Worm (Caenorhabditis elegans) whole organism, young adult: ENCODE measurements around the gene mig-14.
A peak's percentile ranks its signal among the peaks of the same experiment; 100 is the strongest.

ENCODE experiments used
- C06A6.2 ChIP-seq: fragments of 200-800 bp; sonication (Bioruptor generic); conservative IDR thresholded peaks from 2 replicates; pipeline ENCODE4 v1.3.6; 2022; ENCODE audit warnings: missing genetic modification characterization, missing compliant biosample characterization
- C17E4.6 ChIP-seq: fragments of 200-800 bp; sonication (Bioruptor generic); IDR thresholded peaks from 2 replicates; pipeline ENCODE4 v1.3.6; 2022; ENCODE audit warnings: missing genetic modification reagents, missing genetic modification characterization, missing compliant biosample characterization
- F10E7.11 ChIP-seq: sonication (generic microtip); optimal IDR thresholded peaks from 2 replicates; lab custom pipeline; 2017; ENCODE audit warnings: mild to moderate bottlenecking, missing genetic modification characterization, moderate library complexity, missing compliant biosample characterization
- F22D6.2 ChIP-seq: sonication (generic microtip); optimal IDR thresholded peaks from 2 replicates; lab custom pipeline; 2016; ENCODE audit warnings: mild to moderate bottlenecking, missing genetic modification characterization, missing compliant biosample characterization
- K11D2.4 ChIP-seq: fragments of 200-800 bp; sonication (Bioruptor generic); IDR thresholded peaks from 2 replicates; pipeline ENCODE4 v1.3.6; 2022; ENCODE audit warnings: missing genetic modification reagents, missing genetic modification characterization, missing compliant biosample characterization
- Y67H2A.10 ChIP-seq: fragments of 200-800 bp; sonication (Bioruptor generic); conservative IDR thresholded peaks from 2 replicates; pipeline ENCODE4 v1.3.6; 2022; ENCODE audit warnings: missing genetic modification reagents, missing genetic modification characterization, missing compliant biosample characterization
- Y79H2A.3 ChIP-seq: fragments of 200-800 bp; sonication (Bioruptor generic); conservative IDR thresholded peaks from 2 replicates; pipeline ENCODE4 v1.3.6; 2022; ENCODE audit warnings: missing genetic modification reagents, missing genetic modification characterization, missing compliant biosample characterization
- ZK185.1 ChIP-seq: sonication (generic microtip); optimal IDR thresholded peaks from 2 replicates; lab custom pipeline; 2016; ENCODE audit warnings: mild to moderate bottlenecking, missing genetic modification characterization, missing compliant biosample characterization; ENCODE audit not compliant: poor library complexity, severe bottlenecking
- ama-1 ChIP-seq, 3 experiments: fragments of 150-350 bp in 1 of 3; sonication (generic microtip) in 2 of 3; optimal IDR thresholded peaks; 2 replicates each; lab custom pipeline; 2014 to 2018; ENCODE audit warnings: missing biosample characterization in 2 of 3, missing genetic modification characterization in 2 of 3, missing genetic modification reagents in 2 of 3
- bed-1 ChIP-seq: fragments of 200-800 bp; sonication (Bioruptor generic); IDR thresholded peaks from 2 replicates; pipeline ENCODE4 v1.3.6; 2022; ENCODE audit warnings: missing genetic modification reagents, missing genetic modification characterization, missing compliant biosample characterization
- ceh-79 ChIP-seq: sonication (generic microtip); optimal IDR thresholded peaks from 2 replicates; lab custom pipeline; 2017; ENCODE audit warnings: mild to moderate bottlenecking, missing genetic modification characterization, missing compliant biosample characterization
- ceh-91 ChIP-seq: fragments of 200-800 bp; sonication (Bioruptor generic); IDR thresholded peaks from 2 replicates; pipeline ENCODE4 v1.3.6; 2022; ENCODE audit warnings: missing genetic modification reagents, missing genetic modification characterization, missing compliant biosample characterization
- chd-7 ChIP-seq: sonication (generic microtip); optimal IDR thresholded peaks from 2 replicates; lab custom pipeline; 2016; ENCODE audit warnings: mild to moderate bottlenecking, missing genetic modification characterization, moderate library complexity, missing compliant biosample characterization
- dox-1 ChIP-seq: fragments of 200-800 bp; sonication (Bioruptor generic); IDR thresholded peaks from 2 replicates; pipeline ENCODE4 v1.3.6; 2022; ENCODE audit warnings: missing genetic modification reagents, missing genetic modification characterization, missing compliant biosample characterization
- dpff-1 ChIP-seq: sonication (generic microtip); optimal IDR thresholded peaks from 2 replicates; lab custom pipeline; 2017; ENCODE audit warnings: mild to moderate bottlenecking, missing genetic modification characterization, missing compliant biosample characterization
- dpl-1 ChIP-seq: fragments of 150-350 bp; optimal IDR thresholded peaks from 2 replicates; lab custom pipeline; 2014; ENCODE audit warnings: missing biosample characterization, missing genetic modification reagents, missing genetic modification characterization
- efl-1 ChIP-seq: fragments of 150-350 bp; optimal IDR thresholded peaks from 2 replicates; lab custom pipeline; 2014; ENCODE audit warnings: missing biosample characterization, missing genetic modification reagents, missing genetic modification characterization
- egl-44 ChIP-seq: fragments of 200-800 bp; sonication (Bioruptor generic); IDR thresholded peaks from 2 replicates; pipeline ENCODE4 v1.3.6; 2022; ENCODE audit warnings: missing genetic modification reagents, missing genetic modification characterization, missing compliant biosample characterization
- him-1 ChIP-seq: sonication (generic microtip); optimal IDR thresholded peaks from 2 replicates; lab custom pipeline; 2016; ENCODE audit warnings: missing genotype, missing genetic modification reagents, missing genetic modification characterization, missing compliant biosample characterization
- let-526 ChIP-seq: fragments of 200-800 bp; sonication (Bioruptor generic); IDR thresholded peaks from 2 replicates; pipeline ENCODE4 v1.3.6; 2022; ENCODE audit warnings: missing genetic modification reagents, missing genetic modification characterization, missing compliant biosample characterization
- let-607 ChIP-seq, 2 experiments: fragments of 200-800 bp in 1 of 2; sonication (Bioruptor generic) in 1 of 2; sonication (generic microtip) in 1 of 2; optimal IDR thresholded peaks; 2 replicates each; lab custom pipeline; 2016 to 2018; ENCODE audit warnings: mild to moderate bottlenecking in 2 of 2, missing compliant biosample characterization in 2 of 2, missing genetic modification characterization in 2 of 2, moderate library complexity in 2 of 2, missing genotype in 1 of 2
- lin-26 ChIP-seq: fragments of 200-800 bp; sonication (Bioruptor generic); IDR thresholded peaks from 2 replicates; pipeline ENCODE4 v1.3.6; 2022; ENCODE audit warnings: missing genetic modification reagents, missing genetic modification characterization, missing compliant biosample characterization
- lin-40 ChIP-seq: sonication (generic microtip); optimal IDR thresholded peaks from 2 replicates; lab custom pipeline; 2016; ENCODE audit warnings: missing genetic modification characterization, mild to moderate bottlenecking, missing compliant biosample characterization, missing genotype, missing genetic modification reagents
- lin-54 ChIP-seq: fragments of 200-800 bp; sonication (Bioruptor generic); optimal IDR thresholded peaks from 2 replicates; lab custom pipeline; 2018; ENCODE audit warnings: mild to moderate bottlenecking, missing genetic modification characterization, missing compliant biosample characterization
- lsy-27 ChIP-seq: sonication (generic microtip); optimal IDR thresholded peaks from 2 replicates; lab custom pipeline; 2017; ENCODE audit warnings: missing genetic modification characterization, mild to moderate bottlenecking, missing compliant biosample characterization, antibody characterized with exemption, missing genotype, borderline replicate concordance; ENCODE audit not compliant: insufficient read depth
- madf-10 ChIP-seq: sonication (generic microtip); optimal IDR thresholded peaks from 2 replicates; lab custom pipeline; 2016; ENCODE audit warnings: mild to moderate bottlenecking, missing genetic modification characterization, missing compliant biosample characterization
- madf-3 ChIP-seq: fragments of 200-800 bp; sonication (Bioruptor generic); IDR thresholded peaks from 2 replicates; pipeline ENCODE4 v1.3.6; 2022; ENCODE audit warnings: missing genetic modification reagents, missing genetic modification characterization, missing compliant biosample characterization
- madf-8 ChIP-seq: fragments of 200-800 bp; sonication (Bioruptor generic); conservative IDR thresholded peaks from 2 replicates; pipeline ENCODE4 v1.3.6; 2022; ENCODE audit warnings: missing genetic modification reagents, missing genetic modification characterization, missing compliant biosample characterization
- nfya-1 ChIP-seq: sonication (generic microtip); optimal IDR thresholded peaks from 2 replicates; lab custom pipeline; 2017; ENCODE audit warnings: antibody characterized with exemption, missing compliant biosample characterization, missing genetic modification characterization, borderline replicate concordance; ENCODE audit not compliant: insufficient read depth
- nfyb-1 ChIP-seq: fragments of 200-800 bp; sonication (Bioruptor generic); IDR thresholded peaks from 2 replicates; pipeline ENCODE4 v1.3.6; 2022; ENCODE audit warnings: missing genetic modification reagents, missing genetic modification characterization, missing compliant biosample characterization
- nhr-80 ChIP-seq: sonication (generic microtip); optimal IDR thresholded peaks from 2 replicates; lab custom pipeline; 2016; ENCODE audit warnings: missing genetic modification characterization, missing compliant biosample characterization
- nhr-90 ChIP-seq: sonication (generic microtip); optimal IDR thresholded peaks from 2 replicates; lab custom pipeline; 2016; ENCODE audit warnings: missing genotype, mild to moderate bottlenecking, missing genetic modification characterization, missing compliant biosample characterization
- tbp1 ChIP-seq: fragments of 200-800 bp; sonication (Bioruptor generic); optimal IDR thresholded peaks from 2 replicates; lab custom pipeline; 2018; ENCODE audit warnings: mild to moderate bottlenecking, missing genetic modification characterization, missing compliant biosample characterization
- unc-62 ChIP-seq: fragments of 150-350 bp; optimal IDR thresholded peaks from 2 replicates; lab custom pipeline; 2014; ENCODE audit warnings: missing biosample characterization, missing genetic modification reagents, missing genetic modification characterization
- xnd-1 ChIP-seq: sonication (generic microtip); optimal IDR thresholded peaks from 2 replicates; lab custom pipeline; 2016; ENCODE audit warnings: missing genotype, missing genetic modification reagents, missing genetic modification characterization, missing compliant biosample characterization
- zim-3 ChIP-seq: sonication (generic microtip); optimal IDR thresholded peaks from 2 replicates; lab custom pipeline; 2017; ENCODE audit warnings: mild to moderate bottlenecking, missing genetic modification characterization, moderate library complexity, missing compliant biosample characterization
- ztf-25 ChIP-seq: fragments of 200-800 bp; sonication (Bioruptor generic); IDR thresholded peaks from 2 replicates; pipeline ENCODE4 v1.3.6; 2022; ENCODE audit warnings: missing genetic modification reagents, missing genetic modification characterization, missing compliant biosample characterization
- ztf-26 ChIP-seq: sonication (generic microtip); optimal IDR thresholded peaks from 2 replicates; lab custom pipeline; 2017; ENCODE audit warnings: missing genetic modification characterization, missing compliant biosample characterization
- ztf-3 ChIP-seq: fragments of 200-800 bp; sonication (Bioruptor generic); optimal IDR thresholded peaks from 2 replicates; lab custom pipeline; 2018; ENCODE audit warnings: mild to moderate bottlenecking, missing genetic modification characterization, missing compliant biosample characterization

Gene mig-14

DNA sequence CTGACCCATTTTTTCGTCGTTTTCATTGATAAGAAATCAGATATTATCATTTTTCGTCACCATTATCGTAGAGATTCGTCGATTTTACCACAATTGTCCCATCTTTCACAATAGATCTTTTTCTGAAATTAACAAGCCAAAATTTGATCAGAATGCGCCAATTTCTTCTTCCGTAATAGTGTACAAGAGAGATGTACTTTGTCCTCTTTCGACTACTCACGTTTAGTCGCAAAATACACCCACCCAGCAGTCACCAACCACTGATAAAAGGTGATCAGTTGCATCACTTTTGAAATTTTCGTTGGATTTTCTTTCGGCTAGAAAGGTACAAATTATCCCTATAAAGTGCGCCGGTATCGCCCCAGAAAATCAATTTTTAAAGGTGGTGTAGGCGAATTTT is 9.0 kb upstream of the mig-14 start:
- no peak for TF ChIP-seq unc-62 (GFP tag; lab: Kevin White, UChicago)
- TF ChIP-seq egl-44 (GFP tag; lab: Robert Waterston, UW), result no peak
- no peak for TF ChIP-seq madf-3 (GFP tag; lab: Robert Waterston, UW)
- TF ChIP-seq Y67H2A.10 (GFP tag; lab: Robert Waterston, UW), result no peak
- no peak for TF ChIP-seq lin-26 (GFP tag; lab: Robert Waterston, UW)
- TF ChIP-seq K11D2.4 (GFP tag; lab: Robert Waterston, UW), result no peak
- TF ChIP-seq nhr-90, result no peak
- TF ChIP-seq C17E4.6 (GFP tag; lab: Robert Waterston, UW), result no peak
- TF ChIP-seq bed-1, result no peak
- no peak for TF ChIP-seq lin-54 (GFP tag; lab: Kevin White, UChicago)
- TF ChIP-seq, all 124 proteins: peak for 0

DNA sequence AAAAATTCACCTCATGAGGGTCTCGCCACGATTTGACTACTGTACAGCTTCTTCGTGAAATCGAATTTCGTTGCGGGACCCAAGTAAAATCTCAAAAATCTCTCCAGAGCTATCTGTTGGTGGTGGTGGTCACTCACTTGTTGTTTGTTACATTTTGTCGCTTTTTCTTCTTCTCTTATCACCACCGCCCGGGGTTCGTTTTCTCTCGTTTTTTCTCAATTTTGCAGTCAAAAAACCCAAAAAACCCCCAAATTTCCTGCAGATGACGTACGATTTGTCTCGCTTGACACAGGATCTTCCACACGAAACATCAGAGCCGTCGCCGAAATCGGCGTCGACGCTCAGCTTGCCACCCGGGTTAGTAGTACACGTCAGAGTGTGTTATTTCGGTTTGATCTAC is 5.4 kb upstream of the mig-14 start, which contains the start of gene R06B9.5:
Gene R06B9.5 (plus strand): TSS at position 232 of the 400 bp plus-strand sequence.
- peak; percentile 3 for TF ChIP-seq efl-1 (GFP tag; lab: Kevin White, UChicago)
- no peak for TF ChIP-seq him-1
- no peak for TF ChIP-seq Y67H2A.10 (GFP tag; lab: Robert Waterston, UW)
- no peak for TF ChIP-seq ZK185.1 (tag; lab: Kevin White, UChicago)
- TF ChIP-seq, all 124 proteins: peak for 1

- TF ChIP-seq ceh-91, result no peak
- TF ChIP-seq F22D6.2, result no peak
- no peak for TF ChIP-seq ceh-79
- TF ChIP-seq madf-8 (GFP tag; lab: Robert Waterston, UW), result no peak
- TF ChIP-seq lin-40 (tag; lab: Kevin White, UChicago), result no peak
- TF ChIP-seq tbp1, result no peak
- TF ChIP-seq nfyb-1 (GFP tag; lab: Robert Waterston, UW), result no peak
- no peak for TF ChIP-seq ztf-25 (GFP tag; lab: Robert Waterston, UW)
- no peak for TF ChIP-seq ztf-26
- TF ChIP-seq lsy-27 (tag; lab: Kevin White, UChicago), result no peak
- no peak for TF ChIP-seq chd-7 (tag; lab: Kevin White, UChicago)
- TF ChIP-seq nfya-1 (tag; lab: Kevin White, UChicago), result no peak
- TF ChIP-seq ama-1 (optimal IDR thresholded peaks at IDR 0.05; lab: Kevin White, UChicago), result no peak
- TF ChIP-seq ama-1 (GFP tag; optimal IDR thresholded peaks at IDR 0.05; lab: Kevin White, UChicago), result no peak
- no peak for TF ChIP-seq dox-1 (GFP tag; lab: Robert Waterston, UW)
- no peak for TF ChIP-seq lin-54 (GFP tag; lab: Kevin White, UChicago)
These were observed 4.6 kb upstream of the mig-14 start for ce11 chrII:13736906-13737305.

- TF ChIP-seq dpl-1 (GFP tag; lab: Kevin White, UChicago) (no peak), C06A6.2 (no peak), dpff-1 (tag; lab: Kevin White, UChicago) (no peak), Y79H2A.3 (GFP tag; lab: Robert Waterston, UW) (no peak), xnd-1 (tag; lab: Kevin White, UChicago) (peak; percentile 14), let-526 (GFP tag; lab: Robert Waterston, UW) (no peak), let-607 (tag; optimal IDR thresholded peaks at IDR 0.05; lab: Kevin White, UChicago) (peak in 1 of 2 experiments; percentile 70), zim-3 (no peak), madf-10 (tag; lab: Kevin White, UChicago) (no peak), nhr-80 (peak; percentile 49), ztf-3 (GFP tag; lab: Kevin White, UChicago) (no peak), F10E7.11 (tag; lab: Kevin White, UChicago) (no peak), madf-3 (GFP tag; lab: Robert Waterston, UW) (no peak)
- TF ChIP-seq, all 124 proteins: peak for 3
These were observed 3.6 kb upstream of the mig-14 start for ce11 chrII:13737751-13738525.
